Worm (Caenorhabditis elegans) whole organism, L3 larva: ENCODE results near the gene djr-1.1.

Experiments used
- R02D3.7 ChIP-seq: fragments of 150-350 bp; optimal IDR thresholded peaks from 2 replicates; lab custom pipeline; 2014; ENCODE audit warnings: missing biosample characterization, missing genetic modification characterization
- ZK546.5 ChIP-seq: sonication (generic microtip); optimal IDR thresholded peaks from 2 replicates; lab custom pipeline; 2017; ENCODE audit warnings: missing biosample characterization, missing genetic modification characterization
- aly-2 ChIP-seq: fragments of 150-350 bp; optimal IDR thresholded peaks from 2 replicates; lab custom pipeline; 2014; ENCODE audit warnings: missing biosample characterization, missing genetic modification characterization
- ama-1 ChIP-seq: fragments of 150-350 bp; optimal IDR thresholded peaks from 2 replicates; lab custom pipeline; 2018
- ceh-28 ChIP-seq: fragments of 150-350 bp; optimal IDR thresholded peaks from 2 replicates; lab custom pipeline; 2014; ENCODE audit warnings: missing biosample characterization, missing genetic modification reagents, missing genetic modification characterization
- ceh-82 ChIP-seq: fragments of 150-350 bp; optimal IDR thresholded peaks from 2 replicates; lab custom pipeline; 2014; ENCODE audit warnings: missing biosample characterization, missing genetic modification characterization
- ceh-9 ChIP-seq: sonication (generic microtip); optimal IDR thresholded peaks from 2 replicates; lab custom pipeline; 2018; ENCODE audit warnings: missing biosample characterization, missing genetic modification characterization
- elt-1 ChIP-seq: fragments of 150-350 bp; optimal IDR thresholded peaks from 2 replicates; lab custom pipeline; 2014; ENCODE audit warnings: missing biosample characterization, missing genetic modification characterization
- elt-2 ChIP-seq: sonication (generic microtip); optimal IDR thresholded peaks from 2 replicates; lab custom pipeline; 2016; ENCODE audit warnings: missing genetic modification reagents, mild to moderate bottlenecking, missing genetic modification characterization, missing compliant biosample characterization
- elt-3 ChIP-seq, 3 experiments: fragments of 150-350 bp in 1 of 3; sonication (generic microtip) in 2 of 3; optimal IDR thresholded peaks; 2 replicates in 2 of 3; 4 replicates in 1 of 3; lab custom pipeline; 2014 to 2017; ENCODE audit warnings: missing biosample characterization in 3 of 3, missing genetic modification characterization in 3 of 3
- fkh-2 ChIP-seq: fragments of 150-350 bp; optimal IDR thresholded peaks from 2 replicates; lab custom pipeline; 2014; ENCODE audit warnings: missing biosample characterization, missing genetic modification reagents, missing genetic modification characterization
- jun-1 ChIP-seq: fragments of 150-350 bp; optimal IDR thresholded peaks from 2 replicates; lab custom pipeline; 2014; ENCODE audit warnings: missing biosample characterization, missing genetic modification reagents, missing genetic modification characterization
- lin-15B ChIP-seq: fragments of 150-350 bp; optimal IDR thresholded peaks from 2 replicates; lab custom pipeline; 2014; ENCODE audit warnings: missing biosample characterization, missing genetic modification characterization
- lin-39 ChIP-seq: fragments of 150-350 bp; optimal IDR thresholded peaks from 2 replicates; lab custom pipeline; 2018; ENCODE audit warnings: missing biosample characterization, missing genetic modification reagents, missing genetic modification characterization
- lsy-12 ChIP-seq: sonication (generic microtip); optimal IDR thresholded peaks from 2 replicates; lab custom pipeline; 2016; ENCODE audit warnings: mild to moderate bottlenecking, missing genetic modification characterization, missing compliant biosample characterization
- nhr-12 ChIP-seq: fragments of 150-350 bp; optimal IDR thresholded peaks from 2 replicates; lab custom pipeline; 2014; ENCODE audit warnings: missing biosample characterization, missing genetic modification characterization
- nhr-23 ChIP-seq: fragments of 150-350 bp; optimal IDR thresholded peaks from 2 replicates; lab custom pipeline; 2014; ENCODE audit warnings: missing biosample characterization, missing genetic modification reagents, missing genetic modification characterization
- nhr-25 ChIP-seq: sonication (generic microtip); optimal IDR thresholded peaks from 2 replicates; lab custom pipeline; 2017; ENCODE audit warnings: missing biosample characterization, missing genetic modification characterization
- nhr-43 ChIP-seq: sonication (generic microtip); optimal IDR thresholded peaks from 2 replicates; lab custom pipeline; 2016; ENCODE audit warnings: mild to moderate bottlenecking, missing genetic modification characterization, missing compliant biosample characterization; ENCODE audit not compliant: poor library complexity, severe bottlenecking
- nhr-67 ChIP-seq: fragments of 150-350 bp; optimal IDR thresholded peaks from 2 replicates; lab custom pipeline; 2014; ENCODE audit warnings: missing biosample characterization, missing genetic modification characterization
- nhr-77 ChIP-seq: fragments of 150-350 bp; optimal IDR thresholded peaks from 2 replicates; lab custom pipeline; 2014; ENCODE audit warnings: missing biosample characterization, missing genetic modification characterization
- pha-4 ChIP-seq: fragments of 150-350 bp; optimal IDR thresholded peaks from 2 replicates; lab custom pipeline; 2014; ENCODE audit warnings: missing biosample characterization, missing genetic modification reagents, missing genetic modification characterization
- pqm-1 ChIP-seq: fragments of 150-350 bp; optimal IDR thresholded peaks from 2 replicates; lab custom pipeline; 2017; ENCODE audit warnings: missing biosample characterization, missing genetic modification characterization, inconsistent platforms
- sea-2 ChIP-seq: fragments of 150-350 bp; sonication (generic microtip); optimal IDR thresholded peaks from 4 replicates; lab custom pipeline; 2014; ENCODE audit warnings: missing biosample characterization, missing genetic modification reagents, missing genetic modification characterization
- snpc-4 ChIP-seq: fragments of 150-350 bp; optimal IDR thresholded peaks from 2 replicates; lab custom pipeline; 2014; ENCODE audit warnings: missing biosample characterization, missing genetic modification characterization
- tbx-2 ChIP-seq: sonication (generic microtip); optimal IDR thresholded peaks from 2 replicates; lab custom pipeline; 2016; ENCODE audit warnings: mild to moderate bottlenecking, missing genetic modification characterization, missing compliant biosample characterization
- unc-39 ChIP-seq: sonication (generic microtip); optimal IDR thresholded peaks from 4 replicates; lab custom pipeline; 2017; ENCODE audit warnings: missing biosample characterization, missing genetic modification characterization
- unc-62 ChIP-seq: fragments of 150-350 bp; sonication (generic microtip); optimal IDR thresholded peaks from 4 replicates; lab custom pipeline; 2014; ENCODE audit warnings: missing biosample characterization, missing genetic modification reagents, missing genetic modification characterization
- zag-1 ChIP-seq: fragments of 150-350 bp; optimal IDR thresholded peaks from 2 replicates; lab custom pipeline; 2014; ENCODE audit warnings: missing biosample characterization, missing genetic modification characterization
- ztf-11 ChIP-seq: fragments of 150-350 bp; optimal IDR thresholded peaks from 2 replicates; lab custom pipeline; 2014; ENCODE audit warnings: missing biosample characterization, missing genetic modification characterization

Gene djr-1.1

DNA sequence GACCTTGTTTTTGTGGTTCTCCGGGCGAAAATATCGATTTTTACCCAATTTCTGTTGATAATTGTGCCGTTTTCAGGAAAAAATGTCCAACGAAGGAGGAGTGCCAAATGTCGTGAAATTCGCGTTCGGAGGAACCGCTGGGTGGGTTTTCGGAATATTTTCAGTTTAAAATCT lies 3.9 kb upstream of the djr-1.1 start, which contains the start of gene misc-1:
Gene misc-1, plus strand, starts transcription at position 75 of the 174 bp plus-strand sequence.
- TF ChIP-seq nhr-43 (no peak), ceh-28 (peak; percentile 0)
- TF ChIP-seq, all 47 proteins: peak for 1

- TF ChIP-seq nhr-43 (peak; percentile 48), elt-1 (tag; lab: Kevin White, UChicago) (no peak), elt-2 (tag; lab: Kevin White, UChicago) (peak; percentile 4), lsy-12 (tag; lab: Kevin White, UChicago) (peak; percentile 7), aly-2 (tag; lab: Kevin White, UChicago) (no peak), ama-1 (peak; percentile 17), sea-2 (no peak), R02D3.7 (no peak), elt-3 (tag; optimal IDR thresholded peaks at IDR 0.05; lab: Kevin White, UChicago) (no peak)
These were observed 1.6 kb upstream of the djr-1.1 start, which contains the start of gene mrpl-41 for ce11 chrII:288705-289205. Gene mrpl-41 (plus strand): TSS chrII:288939.

DNA sequence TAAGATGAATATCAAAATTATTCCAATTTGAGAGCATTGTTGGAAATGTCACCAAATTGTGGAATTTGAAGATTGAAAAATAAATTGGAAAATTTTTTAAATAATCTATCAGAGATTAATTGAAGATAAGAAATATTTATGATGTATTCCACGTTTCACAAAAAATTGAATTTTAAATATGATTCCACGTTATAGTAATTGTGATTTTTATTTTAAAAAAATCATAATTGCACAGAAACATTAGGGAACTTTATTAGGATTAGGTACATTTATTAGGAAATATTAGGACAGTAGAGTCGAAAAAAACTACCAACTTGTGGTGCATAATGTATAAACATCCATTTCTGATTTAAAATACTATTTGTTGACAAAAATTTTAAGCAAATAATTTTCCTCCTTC lies 4.2 kb downstream of the djr-1.1 start, which contains the start of gene B0432.11:
Gene B0432.11, minus strand, starts transcription at position 101 of the 400 bp plus-strand sequence.
- TF ChIP-seq sea-2 (no peak), elt-1 (tag; lab: Kevin White, UChicago) (no peak), ztf-11 (tag; lab: Kevin White, UChicago) (no peak), ceh-82 (tag; lab: Kevin White, UChicago) (no peak), tbx-2 (tag; lab: Kevin White, UChicago) (no peak), pha-4 (no peak), fkh-2 (tag; lab: Kevin White, UChicago) (no peak), nhr-25 (tag; lab: Kevin White, UChicago) (no peak), jun-1 (tag; lab: Kevin White, UChicago) (no peak), nhr-23 (tag; lab: Kevin White, UChicago) (no peak), nhr-77 (tag; lab: Kevin White, UChicago) (no peak), snpc-4 (tag; lab: Kevin White, UChicago) (no peak), ceh-9 (no peak)
- TF ChIP-seq, all 47 proteins: peak for 0

DNA sequence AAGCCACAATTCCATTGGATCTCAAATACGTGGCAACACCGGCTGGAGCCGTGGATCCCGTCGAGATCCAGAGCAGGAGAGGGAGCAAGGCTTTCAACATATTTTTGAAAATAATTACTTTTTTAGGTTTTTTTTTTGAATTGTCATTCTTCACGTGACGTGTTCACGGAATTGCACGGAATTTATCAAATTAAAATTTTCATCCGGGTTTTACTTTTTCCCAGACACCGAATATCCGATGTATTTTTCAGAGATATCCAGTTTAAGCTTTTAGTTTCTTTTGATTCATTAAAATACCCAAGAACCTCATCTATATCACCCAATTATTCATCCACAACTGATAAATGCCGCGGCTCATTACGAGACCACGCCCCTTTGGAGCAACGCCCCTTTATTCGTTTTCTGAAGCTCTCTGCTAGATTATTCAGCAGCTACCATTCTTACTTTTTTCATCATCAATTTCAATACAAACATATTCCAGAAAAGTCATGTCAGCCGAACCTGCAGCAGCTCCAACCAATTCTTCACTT lies 6.6 kb downstream of the djr-1.1 start, which contains the start of the genes clec-117 and B0432.1:
Gene clec-117, minus strand, starts transcription at position 101 of the 530 bp plus-strand sequence.
Gene B0432.1, plus strand, starts transcription at position 480 of the 530 bp plus-strand sequence.
- TF ChIP-seq lsy-12 (tag; lab: Kevin White, UChicago) (no peak), pqm-1 (no peak), unc-62 (GFP tag; lab: Kevin White, UChicago) (no peak), lin-15B (no peak)

DNA sequence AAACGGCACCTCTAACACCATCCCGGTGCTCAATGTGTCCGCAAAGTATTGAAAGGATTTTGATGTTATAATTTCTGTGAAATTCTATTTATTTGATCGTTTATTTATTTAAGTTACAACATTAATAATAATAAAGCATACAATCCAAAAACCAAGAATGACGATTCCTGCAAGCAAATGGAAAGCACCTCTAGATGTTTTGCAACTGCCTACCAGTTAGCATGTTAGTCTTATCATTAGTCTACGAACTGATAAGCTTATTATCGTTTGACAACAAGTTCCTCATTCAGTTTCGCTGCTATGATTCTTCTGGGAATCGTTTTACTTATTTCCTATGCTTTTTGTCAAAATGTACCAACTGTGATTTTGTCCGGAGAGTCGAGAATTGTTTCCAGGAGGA lies 9.3 kb downstream of the djr-1.1 start, which contains the start of gene K01A2.6:
Gene K01A2.6, plus strand, starts transcription at position 301 of the 400 bp plus-strand sequence.
- TF ChIP-seq nhr-43, result no peak
- no peak for TF ChIP-seq R02D3.7
- TF ChIP-seq nhr-67 (tag; lab: Kevin White, UChicago), result no peak
- no peak for TF ChIP-seq zag-1 (tag; lab: Kevin White, UChicago)
- TF ChIP-seq lin-39 (tag; lab: Kevin White, UChicago), result no peak
- no peak for TF ChIP-seq ZK546.5 (tag; lab: Kevin White, UChicago)
- TF ChIP-seq lsy-12 (tag; lab: Kevin White, UChicago), result no peak
- no peak for TF ChIP-seq unc-39 (tag; lab: Kevin White, UChicago)

- TF ChIP-seq nhr-12 (tag; lab: Kevin White, UChicago) (no peak), nhr-25 (tag; lab: Kevin White, UChicago) (peak; percentile 70), nhr-23 (tag; lab: Kevin White, UChicago) (peak; percentile 86), ceh-28 (no peak), lsy-12 (tag; lab: Kevin White, UChicago) (no peak)
These were observed 10.8 kb downstream of the djr-1.1 start, which contains the start of gene K01A2.5 for ce11 chrII:300977-301772. Gene K01A2.5 (plus strand): TSS chrII:301273.
